Fruit fly (Drosophila melanogaster) whole organism, pupa: ENCODE results near the gene Klp10A.

Experiments
- CG12605 ChIP-seq: fragments of 200-800 bp; sonication (Bioruptor generic); IDR thresholded peaks from 2 replicates; pipeline ENCODE4 v1.3.6; 2022; ENCODE audit warnings: missing biosample characterization, missing genetic modification characterization
- CG13204 ChIP-seq: fragments of 200-800 bp; sonication (Bioruptor generic); optimal IDR thresholded peaks from 2 replicates; lab custom pipeline; 2018; ENCODE audit warnings: missing biosample characterization, mild to moderate bottlenecking, missing genetic modification characterization, moderate library complexity
- CG17806 ChIP-seq: fragments of 200-800 bp; sonication (Bioruptor generic); optimal IDR thresholded peaks from 2 replicates; lab custom pipeline; 2018; ENCODE audit warnings: missing biosample characterization, mild to moderate bottlenecking, missing genetic modification characterization, moderate library complexity
- CG34367 ChIP-seq: fragments of 200-800 bp; sonication (Bioruptor generic); optimal IDR thresholded peaks from 2 replicates; lab custom pipeline; 2018; ENCODE audit warnings: missing biosample characterization, mild to moderate bottlenecking, missing genetic modification characterization
- CG4496 ChIP-seq: fragments of 200-800 bp; sonication (Bioruptor generic); IDR thresholded peaks from 3 replicates; pipeline ENCODE4 v1.3.6; 2022; ENCODE audit warnings: missing biosample characterization, missing genetic modification characterization
- CG9948 ChIP-seq: fragments of 200-800 bp; sonication (Bioruptor generic); optimal IDR thresholded peaks from 2 replicates; lab custom pipeline; 2018; ENCODE audit warnings: missing biosample characterization, mild to moderate bottlenecking, missing genetic modification characterization, moderate library complexity
- D1 ChIP-seq: fragments of 200-800 bp; sonication (Bioruptor generic); optimal IDR thresholded peaks from 2 replicates; lab custom pipeline; 2018; ENCODE audit warnings: missing biosample characterization, mild to moderate bottlenecking, missing genetic modification characterization, moderate library complexity
- EcR ChIP-seq: fragments of 200-800 bp; sonication (Bioruptor generic); optimal IDR thresholded peaks from 3 replicates; lab custom pipeline; 2019; ENCODE audit warnings: missing biosample characterization, missing genetic modification characterization, mild to moderate bottlenecking, moderate library complexity, missing genetic modification reagents
- Ets98B ChIP-seq: fragments of 200-800 bp; sonication (Bioruptor generic); IDR thresholded peaks from 2 replicates; pipeline ENCODE4 v1.3.6; 2022; ENCODE audit warnings: missing biosample characterization, missing genetic modification characterization
- Pif1B ChIP-seq: fragments of 200-800 bp; sonication (Bioruptor generic); optimal IDR thresholded peaks from 3 replicates; lab custom pipeline; 2016; ENCODE audit warnings: missing biosample characterization, missing genetic modification characterization
- fd96Ca ChIP-seq: fragments of 200-800 bp; sonication (Bioruptor generic); IDR thresholded peaks from 3 replicates; pipeline ENCODE4 v1.3.6; 2022; ENCODE audit warnings: missing biosample characterization, missing genetic modification characterization
- gl ChIP-seq: fragments of 200-800 bp; sonication (Bioruptor generic); optimal IDR thresholded peaks from 2 replicates; lab custom pipeline; 2018; ENCODE audit warnings: missing biosample characterization, mild to moderate bottlenecking, missing genetic modification characterization

- TF ChIP-seq CG34367 (tag; lab: Kevin White, UChicago) (no peak), CG17806 (tag; lab: Kevin White, UChicago) (no peak), Pif1B (no peak), fd96Ca (GFP tag; lab: Robert Waterston, UW) (no peak), CG4496 (no peak), gl (tag; lab: Kevin White, UChicago) (no peak), EcR (GFP tag; lab: Kevin White, UChicago) (no peak), Ets98B (GFP tag; lab: Robert Waterston, UW) (no peak), CG13204 (GFP tag; lab: Kevin White, UChicago) (no peak), CG12605 (GFP tag; lab: Robert Waterston, UW) (no peak), D1 (no peak), CG9948 (tag; lab: Kevin White, UChicago) (no peak)
These were observed 5.1 kb upstream of the Klp10A start, which contains the start of the genes CG15199 and CG15202 for dm6 chrX:11141785-11142591.
